Worm (Caenorhabditis elegans) whole organism, L3 larva: ENCODE results near the gene nas-11.

Experiments
- ceh-82 ChIP-seq: fragments of 150-350 bp; optimal IDR thresholded peaks from 2 replicates; lab custom pipeline; 2014; ENCODE audit warnings: missing biosample characterization, missing genetic modification characterization
- eor-1 ChIP-seq, 2 experiments: fragments of 150-350 bp; optimal IDR thresholded peaks; 2 replicates each; lab custom pipeline; 2014 to 2018; ENCODE audit warnings: missing biosample characterization in 2 of 2, missing genetic modification characterization in 2 of 2
- fos-1 ChIP-seq: fragments of 150-350 bp; optimal IDR thresholded peaks from 2 replicates; lab custom pipeline; 2014; ENCODE audit warnings: missing biosample characterization, missing genetic modification characterization
- mdl-1 ChIP-seq: fragments of 150-350 bp; optimal IDR thresholded peaks from 2 replicates; lab custom pipeline; 2014; ENCODE audit warnings: missing biosample characterization, missing genetic modification characterization
- nhr-12 ChIP-seq: fragments of 150-350 bp; optimal IDR thresholded peaks from 2 replicates; lab custom pipeline; 2014; ENCODE audit warnings: missing biosample characterization, missing genetic modification characterization
- skn-1 ChIP-seq: fragments of 150-350 bp; optimal IDR thresholded peaks from 2 replicates; lab custom pipeline; 2014; ENCODE audit warnings: missing biosample characterization, missing genetic modification characterization
- snpc-4 ChIP-seq: fragments of 150-350 bp; optimal IDR thresholded peaks from 2 replicates; lab custom pipeline; 2014; ENCODE audit warnings: missing biosample characterization, missing genetic modification characterization
- unc-62 ChIP-seq: fragments of 150-350 bp; sonication (generic microtip); optimal IDR thresholded peaks from 4 replicates; lab custom pipeline; 2014; ENCODE audit warnings: missing biosample characterization, missing genetic modification reagents, missing genetic modification characterization
- ztf-11 ChIP-seq: fragments of 150-350 bp; optimal IDR thresholded peaks from 2 replicates; lab custom pipeline; 2014; ENCODE audit warnings: missing biosample characterization, missing genetic modification characterization

- TF ChIP-seq unc-62 (GFP tag; lab: Kevin White, UChicago): no peak
- no peak for TF ChIP-seq snpc-4 (tag; lab: Kevin White, UChicago)
- TF ChIP-seq ceh-82 (tag; lab: Kevin White, UChicago): no peak
- no peak for TF ChIP-seq skn-1
- no peak for TF ChIP-seq ztf-11
- no peak for TF ChIP-seq fos-1 (tag; lab: Kevin White, UChicago)
- TF ChIP-seq mdl-1 (tag; lab: Kevin White, UChicago): no peak
- no peak for TF ChIP-seq eor-1 (tag; optimal IDR thresholded peaks at IDR 0.05; lab: Kevin White, UChicago)
- TF ChIP-seq nhr-12 (tag; lab: Kevin White, UChicago): no peak
These were observed 48.4 kb downstream of the nas-11 start, which contains the start of gene abts-4 for ce11 chrX:6761688-6762185.
